Worm (Caenorhabditis elegans) whole organism, L2 larva: ENCODE measurements around the gene mltn-10.

ENCODE experiments used
- C34F6.9 ChIP-seq: fragments of 150-350 bp; optimal IDR thresholded peaks from 2 replicates; lab custom pipeline; 2014; ENCODE audit warnings: missing biosample characterization, missing genetic modification characterization
- F13H6.1 ChIP-seq: sonication (generic microtip); optimal IDR thresholded peaks from 2 replicates; lab custom pipeline; 2016; ENCODE audit warnings: missing genetic modification characterization, missing compliant biosample characterization
- R02D3.7 ChIP-seq: fragments of 150-350 bp; optimal IDR thresholded peaks from 2 replicates; lab custom pipeline; 2014; ENCODE audit warnings: missing biosample characterization, missing genetic modification characterization
- ZK546.5 ChIP-seq: sonication (generic microtip); optimal IDR thresholded peaks from 2 replicates; lab custom pipeline; 2017; ENCODE audit warnings: missing biosample characterization, missing genetic modification characterization
- alr-1 ChIP-seq: fragments of 150-350 bp; optimal IDR thresholded peaks from 2 replicates; lab custom pipeline; 2014; ENCODE audit warnings: missing biosample characterization, missing genetic modification characterization
- aly-2 ChIP-seq: fragments of 150-350 bp; optimal IDR thresholded peaks from 2 replicates; lab custom pipeline; 2014; ENCODE audit warnings: missing biosample characterization, missing genetic modification characterization
- blmp-1 ChIP-seq: sonication (generic microtip); optimal IDR thresholded peaks from 2 replicates; lab custom pipeline; 2017; ENCODE audit warnings: missing genetic modification characterization, mild to moderate bottlenecking, missing compliant biosample characterization, antibody characterized with exemption, moderate library complexity; ENCODE audit not compliant: insufficient read depth
- ceh-16 ChIP-seq: fragments of 150-350 bp; optimal IDR thresholded peaks from 2 replicates; lab custom pipeline; 2014; ENCODE audit warnings: missing biosample characterization, missing genetic modification characterization
- ceh-82 ChIP-seq: fragments of 150-350 bp; optimal IDR thresholded peaks from 2 replicates; lab custom pipeline; 2014; ENCODE audit warnings: missing biosample characterization, missing genetic modification characterization
- crh-2 ChIP-seq: sonication (generic microtip); optimal IDR thresholded peaks from 2 replicates; lab custom pipeline; 2017; ENCODE audit warnings: missing biosample characterization, missing genetic modification characterization
- elt-1 ChIP-seq: fragments of 150-350 bp; optimal IDR thresholded peaks from 2 replicates; lab custom pipeline; 2014; ENCODE audit warnings: missing biosample characterization, missing genetic modification characterization
- elt-3 ChIP-seq: sonication (generic microtip); optimal IDR thresholded peaks from 2 replicates; lab custom pipeline; 2017; ENCODE audit warnings: missing biosample characterization, missing genetic modification characterization
- fos-1 ChIP-seq: fragments of 150-350 bp; optimal IDR thresholded peaks from 2 replicates; lab custom pipeline; 2014; ENCODE audit warnings: missing biosample characterization, missing genetic modification characterization
- gmeb-1 ChIP-seq: fragments of 150-350 bp; optimal IDR thresholded peaks from 2 replicates; lab custom pipeline; 2014; ENCODE audit warnings: missing biosample characterization, missing genetic modification characterization
- lin-13 ChIP-seq: fragments of 150-350 bp; optimal IDR thresholded peaks from 2 replicates; lab custom pipeline; 2014; ENCODE audit warnings: missing biosample characterization, missing genetic modification reagents, missing genetic modification characterization
- lin-39 ChIP-seq: fragments of 150-350 bp; optimal IDR thresholded peaks from 2 replicates; lab custom pipeline; 2014; ENCODE audit warnings: missing biosample characterization, missing genetic modification reagents, missing genetic modification characterization
- lsy-2 ChIP-seq, 2 experiments: fragments of 150-350 bp in 1 of 2; sonication (generic microtip) in 1 of 2; optimal IDR thresholded peaks; 2 replicates each; lab custom pipeline; 2014 to 2017; ENCODE audit warnings: missing biosample characterization in 2 of 2, missing genetic modification characterization in 2 of 2
- mab-5 ChIP-seq: fragments of 150-350 bp; optimal IDR thresholded peaks from 2 replicates; lab custom pipeline; 2014; ENCODE audit warnings: missing biosample characterization, missing genetic modification characterization
- nhr-10 ChIP-seq: sonication (generic microtip); optimal IDR thresholded peaks from 2 replicates; lab custom pipeline; 2017; ENCODE audit warnings: missing biosample characterization, missing genetic modification characterization
- nhr-11 ChIP-seq: fragments of 150-350 bp; optimal IDR thresholded peaks from 2 replicates; lab custom pipeline; 2014; ENCODE audit warnings: missing biosample characterization, missing genetic modification characterization
- nhr-129 ChIP-seq: fragments of 150-350 bp; optimal IDR thresholded peaks from 2 replicates; lab custom pipeline; 2014; ENCODE audit warnings: missing biosample characterization, missing genetic modification characterization
- nhr-21 ChIP-seq: fragments of 150-350 bp; optimal IDR thresholded peaks from 2 replicates; lab custom pipeline; 2014; ENCODE audit warnings: missing biosample characterization, missing genetic modification characterization
- nhr-237 ChIP-seq: fragments of 150-350 bp; optimal IDR thresholded peaks from 2 replicates; lab custom pipeline; 2014; ENCODE audit warnings: missing biosample characterization, missing genetic modification characterization
- nhr-25 ChIP-seq: fragments of 150-350 bp; sonication (generic microtip); optimal IDR thresholded peaks from 3 replicates; lab custom pipeline; 2014; ENCODE audit warnings: missing biosample characterization, missing genetic modification characterization
- nhr-6 ChIP-seq: fragments of 150-350 bp; optimal IDR thresholded peaks from 2 replicates; lab custom pipeline; 2014; ENCODE audit warnings: missing biosample characterization, missing genetic modification characterization
- peb-1 ChIP-seq: fragments of 150-350 bp; optimal IDR thresholded peaks from 2 replicates; lab custom pipeline; 2014; ENCODE audit warnings: missing biosample characterization, missing genetic modification characterization
- skn-1 ChIP-seq: sonication (generic microtip); optimal IDR thresholded peaks from 2 replicates; lab custom pipeline; 2017; ENCODE audit warnings: missing biosample characterization, missing genetic modification characterization
- sma-3 ChIP-seq: sonication (generic microtip); optimal IDR thresholded peaks from 2 replicates; lab custom pipeline; 2016; ENCODE audit warnings: missing genetic modification reagents, missing genetic modification characterization, missing compliant biosample characterization
- sma-9 ChIP-seq, 2 experiments: fragments of 150-350 bp in 1 of 2; sonication (generic microtip) in 1 of 2; optimal IDR thresholded peaks; 2 replicates each; lab custom pipeline; 2014 to 2016; ENCODE audit warnings: missing genetic modification characterization in 2 of 2, mild to moderate bottlenecking in 1 of 2, missing biosample characterization in 1 of 2, missing compliant biosample characterization in 1 of 2, missing genetic modification reagents in 1 of 2, moderate library complexity in 1 of 2
- unc-39 ChIP-seq: fragments of 150-350 bp; optimal IDR thresholded peaks from 2 replicates; lab custom pipeline; 2014; ENCODE audit warnings: missing biosample characterization, missing genetic modification characterization
- unc-62 ChIP-seq: fragments of 150-350 bp; optimal IDR thresholded peaks from 2 replicates; lab custom pipeline; 2014; ENCODE audit warnings: missing biosample characterization, missing genetic modification reagents, missing genetic modification characterization
- zag-1 ChIP-seq: fragments of 150-350 bp; optimal IDR thresholded peaks from 2 replicates; lab custom pipeline; 2014; ENCODE audit warnings: missing biosample characterization, missing genetic modification characterization

mltn-10 gene

ce11 chrII:14622758-14623157, at the start of gene mltn-10:
Gene mltn-10, plus strand, starts transcription at chrII:14623058.
- TF ChIP-seq gmeb-1 (tag; lab: Kevin White, UChicago) (no peak), fos-1 (tag; lab: Kevin White, UChicago) (no peak), nhr-25 (tag; lab: Kevin White, UChicago) (no peak), elt-3 (tag; lab: Kevin White, UChicago) (no peak), sma-9 (GFP tag; optimal IDR thresholded peaks at IDR 0.05; lab: Kevin White, UChicago) (no peak), sma-9 (tag; optimal IDR thresholded peaks at IDR 0.05; lab: Kevin White, UChicago) (no peak), nhr-129 (tag; lab: Kevin White, UChicago) (no peak), lin-13 (GFP tag; lab: Kevin White, UChicago) (no peak)

- TF ChIP-seq aly-2 (tag; lab: Kevin White, UChicago), result no peak
- TF ChIP-seq nhr-237 (tag; lab: Kevin White, UChicago), result no peak
- TF ChIP-seq lsy-2 (tag; optimal IDR thresholded peaks at IDR 0.05; lab: Kevin White, UChicago), result no peak
- no peak for TF ChIP-seq ZK546.5 (tag; lab: Kevin White, UChicago)
- no peak for TF ChIP-seq lin-39 (tag; lab: Kevin White, UChicago)
- TF ChIP-seq nhr-25 (tag; lab: Kevin White, UChicago), result no peak
- TF ChIP-seq zag-1 (tag; lab: Kevin White, UChicago), result no peak
- no peak for TF ChIP-seq fos-1 (tag; lab: Kevin White, UChicago)
- no peak for TF ChIP-seq nhr-6 (tag; lab: Kevin White, UChicago)
- TF ChIP-seq nhr-11, result no peak
- TF ChIP-seq ceh-16 (tag; lab: Kevin White, UChicago), result no peak
- TF ChIP-seq elt-1 (tag; lab: Kevin White, UChicago), result no peak
- TF ChIP-seq unc-39 (tag; lab: Kevin White, UChicago), result no peak
- TF ChIP-seq C34F6.9 (tag; lab: Kevin White, UChicago), result no peak
- no peak for TF ChIP-seq peb-1 (tag; lab: Kevin White, UChicago)
- no peak for TF ChIP-seq unc-62
- no peak for TF ChIP-seq nhr-10 (tag; lab: Kevin White, UChicago)
- TF ChIP-seq sma-3 (GFP tag; lab: Kevin White, UChicago), result no peak
- no peak for TF ChIP-seq nhr-21 (tag; lab: Kevin White, UChicago)
These were observed 49.5 kb upstream of the mltn-10 start, which contains the start of gene madf-5 for ce11 chrII:14573315-14573714. Gene madf-5, plus strand, starts transcription at chrII:14573615.

ce11 chrII:14574790-14575189, 48.1 kb upstream of the mltn-10 start:
- no peak for TF ChIP-seq R02D3.7 (tag; lab: Kevin White, UChicago)

ce11 chrII:14576429-14576828, 46.4 kb upstream of the mltn-10 start, which contains the start of gene C01G12.13:
Gene C01G12.13, plus strand, starts transcription at chrII:14576729.
- no peak for TF ChIP-seq sma-9 (GFP tag; optimal IDR thresholded peaks at IDR 0.05; lab: Kevin White, UChicago)
- no peak for TF ChIP-seq sma-9 (tag; optimal IDR thresholded peaks at IDR 0.05; lab: Kevin White, UChicago)
- no peak for TF ChIP-seq C34F6.9 (tag; lab: Kevin White, UChicago)
- no peak for TF ChIP-seq fos-1 (tag; lab: Kevin White, UChicago)
- no peak for TF ChIP-seq ceh-16 (tag; lab: Kevin White, UChicago)
- no peak for TF ChIP-seq crh-2 (tag; lab: Kevin White, UChicago)

ce11 chrII:14578013-14578412, 44.8 kb upstream of the mltn-10 start, which contains the start of gene nspb-7:
Gene nspb-7, plus strand, starts transcription at chrII:14578313.
- TF ChIP-seq lsy-2 (tag; optimal IDR thresholded peaks at IDR 0.05; lab: Kevin White, UChicago) (no peak), zag-1 (tag; lab: Kevin White, UChicago) (no peak), gmeb-1 (tag; lab: Kevin White, UChicago) (no peak), nhr-21 (tag; lab: Kevin White, UChicago) (no peak), C34F6.9 (tag; lab: Kevin White, UChicago) (no peak), peb-1 (tag; lab: Kevin White, UChicago) (no peak), aly-2 (tag; lab: Kevin White, UChicago) (no peak), F13H6.1 (tag; lab: Kevin White, UChicago) (no peak), blmp-1 (tag; lab: Kevin White, UChicago) (no peak), mab-5 (tag; lab: Kevin White, UChicago) (no peak), ceh-16 (tag; lab: Kevin White, UChicago) (no peak)

ce11 chrII:14578716-14579115, 44.1 kb upstream of the mltn-10 start, which contains the start of gene C01G12.9:
Gene C01G12.9, plus strand, starts transcription at chrII:14579016.
- TF ChIP-seq blmp-1 (tag; lab: Kevin White, UChicago) (no peak), ZK546.5 (tag; lab: Kevin White, UChicago) (no peak), crh-2 (tag; lab: Kevin White, UChicago) (no peak), nhr-25 (tag; lab: Kevin White, UChicago) (no peak), skn-1 (no peak), nhr-11 (no peak), ceh-82 (tag; lab: Kevin White, UChicago) (no peak), nhr-21 (tag; lab: Kevin White, UChicago) (no peak), alr-1 (tag; lab: Kevin White, UChicago) (no peak)
